Worm (Caenorhabditis elegans): Measurements from ENCODE around the gene F46B3.7.

The F46B3.7 gene

ce11 chrV:20654350-20654749 lies 35.8 kb upstream of the F46B3.7 start, which contains the start of gene mnr-1:
Gene mnr-1, plus strand, starts transcription at chrV:20654650.
- no peak for TF ChIP-seq unc-62 (GFP tag; optimal IDR thresholded peaks at IDR 0.05)
- TF ChIP-seq elt-1 (tag; optimal IDR thresholded peaks at IDR 0.05): no peak
- no peak for TF ChIP-seq skn-1 (tag; optimal IDR thresholded peaks at IDR 0.05)
- no peak for TF ChIP-seq pha-4 (tag; optimal IDR thresholded peaks at IDR 0.05)
- TF ChIP-seq tbx-2 (tag; optimal IDR thresholded peaks at IDR 0.05): no peak

ce11 chrV:20651923-20652322 lies 33.4 kb upstream of the F46B3.7 start:
- TF ChIP-seq daf-12 (tag; optimal IDR thresholded peaks at IDR 0.05): no peak
- TF ChIP-seq elt-1 (tag; optimal IDR thresholded peaks at IDR 0.05): no peak
- no peak for TF ChIP-seq ztf-4 (tag; optimal IDR thresholded peaks at IDR 0.05)

ce11 chrV:20648868-20649267 lies 30.3 kb upstream of the F46B3.7 start:
- TF ChIP-seq elt-3 (tag; optimal IDR thresholded peaks at IDR 0.05) (peak in 2 of 3 experiments; percentile 66 to 82), nhr-25 (tag; optimal IDR thresholded peaks at IDR 0.05) (peak; percentile 63), unc-62 (GFP tag; optimal IDR thresholded peaks at IDR 0.05) (no peak)

ce11 chrV:20645479-20645878 lies 26.9 kb upstream of the F46B3.7 start:
- TF ChIP-seq elt-3 (tag; optimal IDR thresholded peaks at IDR 0.05): no peak
- no peak for TF ChIP-seq ZK546.5 (tag; optimal IDR thresholded peaks at IDR 0.05)
- TF ChIP-seq nhr-28 (tag; optimal IDR thresholded peaks at IDR 0.05): no peak
- TF ChIP-seq nhr-67 (tag; optimal IDR thresholded peaks at IDR 0.05): no peak
- no peak for TF ChIP-seq R02D3.7 (tag; optimal IDR thresholded peaks at IDR 0.05)
- no peak for TF ChIP-seq ceh-28 (tag; optimal IDR thresholded peaks at IDR 0.05)
- no peak for TF ChIP-seq ztf-11 (tag; optimal IDR thresholded peaks at IDR 0.05)
- no peak for TF ChIP-seq nhr-25 (tag; optimal IDR thresholded peaks at IDR 0.05)

- TF ChIP-seq ZK546.5 (tag; optimal IDR thresholded peaks at IDR 0.05): no peak
- TF ChIP-seq lin-15B (tag; optimal IDR thresholded peaks at IDR 0.05): no peak
- TF ChIP-seq egl-5 (tag; optimal IDR thresholded peaks at IDR 0.05): no peak
- TF ChIP-seq nhr-28 (tag; optimal IDR thresholded peaks at IDR 0.05): no peak
Observed at ce11 chrV:20641896-20642295, 23.4 kb upstream of the F46B3.7 start, which contains the start of gene srxa-15. Gene srxa-15, plus strand, starts transcription at chrV:20642196.

ce11 chrV:20639294-20639693 lies 20.8 kb upstream of the F46B3.7 start, which contains the start of gene srxa-14:
Gene srxa-14, plus strand, starts transcription at chrV:20639594.
- TF ChIP-seq nhr-237 (tag; optimal IDR thresholded peaks at IDR 0.05) (no peak), zag-1 (tag; optimal IDR thresholded peaks at IDR 0.05) (no peak), nhr-67 (tag; optimal IDR thresholded peaks at IDR 0.05) (no peak)

ce11 chrV:20638344-20638743 lies 19.8 kb upstream of the F46B3.7 start, which contains the start of gene Y44A6B.3:
Gene Y44A6B.3, minus strand, starts transcription at chrV:20638444.
- TF ChIP-seq pha-4 (tag; optimal IDR thresholded peaks at IDR 0.05): no peak
- no peak for TF ChIP-seq lsy-12 (tag; optimal IDR thresholded peaks at IDR 0.05)
- no peak for TF ChIP-seq ceh-16 (tag; optimal IDR thresholded peaks at IDR 0.05)
- TF ChIP-seq fkh-10 (GFP tag; optimal IDR thresholded peaks at IDR 0.05): no peak
- TF ChIP-seq R02D3.7 (tag; optimal IDR thresholded peaks at IDR 0.05): no peak
- TF ChIP-seq egl-27 (tag; optimal IDR thresholded peaks at IDR 0.05): no peak
- TF ChIP-seq skn-1 (tag; optimal IDR thresholded peaks at IDR 0.05): no peak
- TF ChIP-seq zag-1 (tag; optimal IDR thresholded peaks at IDR 0.05): no peak
- TF ChIP-seq elt-1 (tag; optimal IDR thresholded peaks at IDR 0.05): no peak
- TF ChIP-seq nhr-76 (tag; optimal IDR thresholded peaks at IDR 0.05): no peak
- no peak for TF ChIP-seq nfya-1 (tag; optimal IDR thresholded peaks at IDR 0.05; ENCODE audit: insufficient read depth)
- TF ChIP-seq nhr-67 (tag; optimal IDR thresholded peaks at IDR 0.05): no peak
- TF ChIP-seq nhr-11 (tag; optimal IDR thresholded peaks at IDR 0.05): no peak
- TF ChIP-seq pqm-1 (tag; optimal IDR thresholded peaks at IDR 0.05): no peak
- no peak for TF ChIP-seq egl-5 (tag; optimal IDR thresholded peaks at IDR 0.05)

- TF ChIP-seq nfya-1 (tag; optimal IDR thresholded peaks at IDR 0.05; ENCODE audit: insufficient read depth): no peak
- no peak for TF ChIP-seq sea-2 (GFP tag; optimal IDR thresholded peaks at IDR 0.05)
- no peak for TF ChIP-seq ceh-16 (tag; optimal IDR thresholded peaks at IDR 0.05)
Observed at ce11 chrV:20636855-20637254, 18.3 kb upstream of the F46B3.7 start, which contains the start of gene ttr-13. Gene ttr-13, minus strand, starts transcription at chrV:20636955.
